Worm (Caenorhabditis elegans): Measurements from ENCODE around the gene ttll-5.

- TF ChIP-seq nhr-11 (tag; optimal IDR thresholded peaks at IDR 0.05) (no peak), mdl-1 (tag; optimal IDR thresholded peaks at IDR 0.05) (no peak), dmd-4 (tag; optimal IDR thresholded peaks at IDR 0.05) (no peak), nhr-25 (tag; optimal IDR thresholded peaks at IDR 0.05) (no peak)
Measured at ce11 chrV:11490382-11490781, 18.5 kb upstream of the ttll-5 start, which contains the start of gene dhs-19.

Measured in whole organism, L2 larva.